Fruit fly (Drosophila melanogaster): Measurements from ENCODE around the gene Bin1.

The Bin1 gene

dm6 chr3R:16221359-16222299, 32.3 kb upstream of the Bin1 start (continued):
- TF ChIP-seq Tbp (GFP tag; optimal IDR thresholded peaks at IDR 0.05) (no peak), pho (GFP tag; optimal IDR thresholded peaks at IDR 0.05) (no peak), Dip3 (GFP tag; optimal IDR thresholded peaks at IDR 0.05) (no peak), pum (GFP tag; optimal IDR thresholded peaks at IDR 0.05) (peak; percentile 17), CG32767 (GFP tag; IDR thresholded peaks at IDR 0.05) (no peak; the same call in none of the 2 replicates), Oaz (GFP tag; IDR thresholded peaks at IDR 0.05) (peak; percentile 31), CG7963 (GFP tag; IDR thresholded peaks at IDR 0.05; ENCODE audit: partially characterized antibody) (no peak), CG8924 (tag; optimal IDR thresholded peaks at IDR 0.05) (peak; percentile 96), CG31365 (tag; optimal IDR thresholded peaks at IDR 0.05) (no peak), zf30C (GFP tag; optimal IDR thresholded peaks at IDR 0.05) (no peak), PHDP (tag; optimal IDR thresholded peaks at IDR 0.05) (peak; percentile 89), CG12744 (GFP tag; optimal IDR thresholded peaks at IDR 0.05) (no peak), grau (tag; optimal IDR thresholded peaks at IDR 0.05) (peak; percentile 88), mirr (GFP tag; optimal IDR thresholded peaks at IDR 0.05) (peak; percentile 87), CG2678 (tag; optimal IDR thresholded peaks at IDR 0.05) (peak; percentile 98), CG15514 (GFP tag; optimal IDR thresholded peaks at IDR 0.05) (peak; percentile 12), CG7372 (GFP tag; IDR thresholded peaks at IDR 0.05) (peak; percentile 84), CoRest (tag; optimal IDR thresholded peaks at IDR 0.05) (peak; percentile 98), CG42726 (GFP tag; IDR thresholded peaks at IDR 0.05; ENCODE audit: partially characterized antibody) (no peak), tna (GFP tag; IDR thresholded peaks at IDR 0.05; ENCODE audit: partially characterized antibody) (no peak), ewg (GFP tag; optimal IDR thresholded peaks at IDR 0.05) (peak; percentile 86), crol (GFP tag; IDR thresholded peaks at IDR 0.05) (peak; percentile 79; the same call in 1 of the 2 replicates), Gsc (GFP tag; IDR thresholded peaks at IDR 0.05) (0 out of 2 replicates have a peak, but pooled peaks have one; percentile 34), gfzf (GFP tag; optimal IDR thresholded peaks at IDR 0.05) (no peak), jigr1 (GFP tag; IDR thresholded peaks at IDR 0.05) (no peak; the same call in 2 of the 3 replicates), unc-4 (GFP tag; IDR thresholded peaks at IDR 0.05; ENCODE audit: partially characterized antibody) (0 out of 2 replicates have a peak, but pooled peaks have one; percentile 25), prd (optimal IDR thresholded peaks at IDR 0.05) (no peak), prd (GFP tag; IDR thresholded peaks at IDR 0.05) (peak; percentile 79), Neu2 (GFP tag; optimal IDR thresholded peaks at IDR 0.05; ENCODE audit: borderline replicate concordance) (no peak), Fer2 (tag; optimal IDR thresholded peaks at IDR 0.05) (peak; percentile 71), CG9797 (GFP tag; optimal IDR thresholded peaks at IDR 0.05) (peak; percentile 1), HmgZ (tag; optimal IDR thresholded peaks at IDR 0.05) (no peak), run (tag; optimal IDR thresholded peaks at IDR 0.05) (peak; percentile 77), CG9437 (GFP tag; optimal IDR thresholded peaks at IDR 0.05) (peak; percentile 97), Meics (GFP tag; optimal IDR thresholded peaks at IDR 0.05) (peak; percentile 95), D (optimal IDR thresholded peaks at IDR 0.05) (no peak), D (GFP tag; optimal IDR thresholded peaks at IDR 0.05) (peak; percentile 95), CG30020 (tag; optimal IDR thresholded peaks at IDR 0.05) (peak; percentile 87), CG15601 (tag; optimal IDR thresholded peaks at IDR 0.05) (peak; percentile 91), amos (GFP tag; IDR thresholded peaks at IDR 0.05; ENCODE audit: partially characterized antibody) (peak; percentile 17; the same call in 1 of the 2 replicates), hkb (optimal IDR thresholded peaks at IDR 0.05) (no peak), hkb (GFP tag; IDR thresholded peaks at IDR 0.05) (no peak), Taf1 (GFP tag; IDR thresholded peaks at IDR 0.05) (peak; percentile 17; the same call in 1 of the 2 replicates), CG13296 (GFP tag; optimal IDR thresholded peaks at IDR 0.05) (peak; percentile 92), Nf-YA (GFP tag; IDR thresholded peaks at IDR 0.05) (0 out of 2 replicates have a peak, but pooled peaks have one; percentile 11), Ets97D (GFP tag; optimal IDR thresholded peaks at IDR 0.05) (peak; percentile 15), BtbVII (GFP tag; optimal IDR thresholded peaks at IDR 0.05) (peak; percentile 95), Lim3 (GFP tag; IDR thresholded peaks at IDR 0.05) (0 out of 2 replicates have a peak, but pooled peaks have one; percentile 9)
